Worm (Caenorhabditis elegans) whole organism, L2 larva: ENCODE data around the gene F08H9.3.

Source experiments
- C34F6.9 ChIP-seq: fragments of 150-350 bp; optimal IDR thresholded peaks from 2 replicates; lab custom pipeline; 2014; ENCODE audit warnings: missing biosample characterization, missing genetic modification characterization
- F13H6.1 ChIP-seq: sonication (generic microtip); optimal IDR thresholded peaks from 2 replicates; lab custom pipeline; 2016; ENCODE audit warnings: missing genetic modification characterization, missing compliant biosample characterization
- ZK546.5 ChIP-seq: sonication (generic microtip); optimal IDR thresholded peaks from 2 replicates; lab custom pipeline; 2017; ENCODE audit warnings: missing biosample characterization, missing genetic modification characterization
- alr-1 ChIP-seq: fragments of 150-350 bp; optimal IDR thresholded peaks from 2 replicates; lab custom pipeline; 2014; ENCODE audit warnings: missing biosample characterization, missing genetic modification characterization
- aly-2 ChIP-seq: fragments of 150-350 bp; optimal IDR thresholded peaks from 2 replicates; lab custom pipeline; 2014; ENCODE audit warnings: missing biosample characterization, missing genetic modification characterization
- ama-1 ChIP-seq: fragments of 150-350 bp; optimal IDR thresholded peaks from 2 replicates; lab custom pipeline; 2018; ENCODE audit warnings: inconsistent platforms
- ceh-16 ChIP-seq: fragments of 150-350 bp; optimal IDR thresholded peaks from 2 replicates; lab custom pipeline; 2014; ENCODE audit warnings: missing biosample characterization, missing genetic modification characterization
- ceh-82 ChIP-seq: fragments of 150-350 bp; optimal IDR thresholded peaks from 2 replicates; lab custom pipeline; 2014; ENCODE audit warnings: missing biosample characterization, missing genetic modification characterization
- crh-2 ChIP-seq: sonication (generic microtip); optimal IDR thresholded peaks from 2 replicates; lab custom pipeline; 2017; ENCODE audit warnings: missing biosample characterization, missing genetic modification characterization
- egl-27 ChIP-seq: sonication (generic microtip); optimal IDR thresholded peaks from 3 replicates; lab custom pipeline; 2017; ENCODE audit warnings: missing biosample characterization, missing genetic modification reagents, missing genetic modification characterization
- elt-1 ChIP-seq: fragments of 150-350 bp; optimal IDR thresholded peaks from 2 replicates; lab custom pipeline; 2014; ENCODE audit warnings: missing biosample characterization, missing genetic modification characterization
- elt-3 ChIP-seq: sonication (generic microtip); optimal IDR thresholded peaks from 2 replicates; lab custom pipeline; 2017; ENCODE audit warnings: missing biosample characterization, missing genetic modification characterization
- fos-1 ChIP-seq: fragments of 150-350 bp; optimal IDR thresholded peaks from 2 replicates; lab custom pipeline; 2014; ENCODE audit warnings: missing biosample characterization, missing genetic modification characterization
- lin-11 ChIP-seq: fragments of 150-350 bp; sonication (generic microtip); optimal IDR thresholded peaks from 2 replicates; lab custom pipeline; 2014; ENCODE audit warnings: missing biosample characterization, missing genetic modification characterization, inconsistent platforms, mixed read lengths
- lin-13 ChIP-seq: fragments of 150-350 bp; optimal IDR thresholded peaks from 2 replicates; lab custom pipeline; 2014; ENCODE audit warnings: missing biosample characterization, missing genetic modification reagents, missing genetic modification characterization
- lsy-2 ChIP-seq, 2 experiments: fragments of 150-350 bp in 1 of 2; sonication (generic microtip) in 1 of 2; optimal IDR thresholded peaks; 2 replicates each; lab custom pipeline; 2014 to 2017; ENCODE audit warnings: missing biosample characterization in 2 of 2, missing genetic modification characterization in 2 of 2
- mab-5 ChIP-seq: fragments of 150-350 bp; optimal IDR thresholded peaks from 2 replicates; lab custom pipeline; 2014; ENCODE audit warnings: missing biosample characterization, missing genetic modification characterization
- mbf-1 ChIP-seq: sonication (generic microtip); optimal IDR thresholded peaks from 2 replicates; lab custom pipeline; 2017; ENCODE audit warnings: missing biosample characterization, missing genetic modification characterization
- nhr-10 ChIP-seq: sonication (generic microtip); optimal IDR thresholded peaks from 2 replicates; lab custom pipeline; 2017; ENCODE audit warnings: missing biosample characterization, missing genetic modification characterization
- nhr-11 ChIP-seq: fragments of 150-350 bp; optimal IDR thresholded peaks from 2 replicates; lab custom pipeline; 2014; ENCODE audit warnings: missing biosample characterization, missing genetic modification characterization
- nhr-12 ChIP-seq: fragments of 150-350 bp; optimal IDR thresholded peaks from 2 replicates; lab custom pipeline; 2014; ENCODE audit warnings: missing biosample characterization, missing genetic modification characterization
- nhr-129 ChIP-seq: fragments of 150-350 bp; optimal IDR thresholded peaks from 2 replicates; lab custom pipeline; 2014; ENCODE audit warnings: missing biosample characterization, missing genetic modification characterization
- nhr-21 ChIP-seq: fragments of 150-350 bp; optimal IDR thresholded peaks from 2 replicates; lab custom pipeline; 2014; ENCODE audit warnings: missing biosample characterization, missing genetic modification characterization
- nhr-23 ChIP-seq: fragments of 150-350 bp; optimal IDR thresholded peaks from 2 replicates; lab custom pipeline; 2014; ENCODE audit warnings: missing biosample characterization, missing genetic modification reagents, missing genetic modification characterization
- nhr-25 ChIP-seq: fragments of 150-350 bp; sonication (generic microtip); optimal IDR thresholded peaks from 3 replicates; lab custom pipeline; 2014; ENCODE audit warnings: missing biosample characterization, missing genetic modification characterization
- nhr-6 ChIP-seq: fragments of 150-350 bp; optimal IDR thresholded peaks from 2 replicates; lab custom pipeline; 2014; ENCODE audit warnings: missing biosample characterization, missing genetic modification characterization
- nhr-77 ChIP-seq: fragments of 150-350 bp; optimal IDR thresholded peaks from 2 replicates; lab custom pipeline; 2014; ENCODE audit warnings: missing biosample characterization, missing genetic modification characterization
- peb-1 ChIP-seq: fragments of 150-350 bp; optimal IDR thresholded peaks from 2 replicates; lab custom pipeline; 2014; ENCODE audit warnings: missing biosample characterization, missing genetic modification characterization
- sem-4 ChIP-seq: fragments of 150-350 bp; optimal IDR thresholded peaks from 2 replicates; lab custom pipeline; 2014; ENCODE audit warnings: missing biosample characterization, missing genetic modification reagents, missing genetic modification characterization
- skn-1 ChIP-seq: sonication (generic microtip); optimal IDR thresholded peaks from 2 replicates; lab custom pipeline; 2017; ENCODE audit warnings: missing biosample characterization, missing genetic modification characterization
- sma-3 ChIP-seq: sonication (generic microtip); optimal IDR thresholded peaks from 2 replicates; lab custom pipeline; 2016; ENCODE audit warnings: missing genetic modification reagents, missing genetic modification characterization, missing compliant biosample characterization
- sma-9 ChIP-seq, 2 experiments: fragments of 150-350 bp in 1 of 2; sonication (generic microtip) in 1 of 2; optimal IDR thresholded peaks; 2 replicates each; lab custom pipeline; 2014 to 2016; ENCODE audit warnings: missing genetic modification characterization in 2 of 2, mild to moderate bottlenecking in 1 of 2, missing biosample characterization in 1 of 2, missing compliant biosample characterization in 1 of 2, missing genetic modification reagents in 1 of 2, moderate library complexity in 1 of 2
- unc-39 ChIP-seq: fragments of 150-350 bp; optimal IDR thresholded peaks from 2 replicates; lab custom pipeline; 2014; ENCODE audit warnings: missing biosample characterization, missing genetic modification characterization
- unc-55 ChIP-seq: fragments of 150-350 bp; sonication (generic microtip); optimal IDR thresholded peaks from 3 replicates; lab custom pipeline; 2014; ENCODE audit warnings: missing biosample characterization, missing genetic modification reagents, missing genetic modification characterization
- unc-62 ChIP-seq: fragments of 150-350 bp; optimal IDR thresholded peaks from 2 replicates; lab custom pipeline; 2014; ENCODE audit warnings: missing biosample characterization, missing genetic modification reagents, missing genetic modification characterization
- zag-1 ChIP-seq: fragments of 150-350 bp; optimal IDR thresholded peaks from 2 replicates; lab custom pipeline; 2014; ENCODE audit warnings: missing biosample characterization, missing genetic modification characterization
- ztf-11 ChIP-seq: sonication (generic microtip); optimal IDR thresholded peaks from 2 replicates; lab custom pipeline; 2017; ENCODE audit warnings: missing biosample characterization, missing genetic modification characterization

F08H9.3 gene

DNA sequence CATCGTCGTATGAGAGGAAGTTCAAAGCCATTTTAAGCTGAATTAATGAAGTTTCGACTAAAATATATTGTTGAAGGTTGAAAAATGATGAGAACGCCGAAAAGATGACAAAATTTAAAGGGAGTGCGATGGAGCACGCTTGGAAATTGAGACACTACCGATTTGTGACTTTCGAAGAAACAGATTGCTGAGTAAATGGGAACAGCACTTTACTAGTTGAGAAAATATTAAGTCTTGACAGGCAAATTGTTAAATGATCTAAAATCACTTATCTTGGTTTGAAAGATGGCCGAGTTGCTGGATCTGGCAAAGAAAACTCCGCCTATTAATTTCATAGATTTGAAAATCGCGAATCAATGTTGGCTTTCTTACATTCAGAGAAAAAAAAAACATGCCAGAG lies 39.9 kb downstream of the F08H9.3 start, which contains the start of gene rpoa-12:
TSS of gene rpoa-12 (minus strand) at position 37 of the 400 bp plus-strand sequence.
- TF ChIP-seq ZK546.5 (tag; lab: Kevin White, UChicago) (no peak), ama-1 (no peak), nhr-6 (tag; lab: Kevin White, UChicago) (no peak), peb-1 (tag; lab: Kevin White, UChicago) (no peak), crh-2 (tag; lab: Kevin White, UChicago) (peak; percentile 40), lin-13 (GFP tag; lab: Kevin White, UChicago) (no peak), aly-2 (no peak), F13H6.1 (peak; percentile 5), sma-3 (GFP tag; lab: Kevin White, UChicago) (peak; percentile 30), skn-1 (tag; lab: Kevin White, UChicago) (peak; percentile 84), unc-39 (tag; lab: Kevin White, UChicago) (no peak), C34F6.9 (tag; lab: Kevin White, UChicago) (peak; percentile 68), nhr-129 (tag; lab: Kevin White, UChicago) (peak; percentile 59), elt-1 (no peak), sma-9 (GFP tag; optimal IDR thresholded peaks at IDR 0.05; lab: Kevin White, UChicago) (peak; percentile 43), sma-9 (tag; optimal IDR thresholded peaks at IDR 0.05; lab: Kevin White, UChicago) (no peak), unc-55 (GFP tag; lab: Kevin White, UChicago) (peak; percentile 58), elt-3 (tag; lab: Kevin White, UChicago) (no peak), alr-1 (tag; lab: Kevin White, UChicago) (no peak), ztf-11 (tag; lab: Kevin White, UChicago) (no peak), mbf-1 (tag; lab: Kevin White, UChicago) (no peak), lsy-2 (tag; optimal IDR thresholded peaks at IDR 0.05; lab: Kevin White, UChicago) (peak in 1 of 2 experiments; percentile 44)
- TF ChIP-seq, all 48 proteins: peak for 9

DNA sequence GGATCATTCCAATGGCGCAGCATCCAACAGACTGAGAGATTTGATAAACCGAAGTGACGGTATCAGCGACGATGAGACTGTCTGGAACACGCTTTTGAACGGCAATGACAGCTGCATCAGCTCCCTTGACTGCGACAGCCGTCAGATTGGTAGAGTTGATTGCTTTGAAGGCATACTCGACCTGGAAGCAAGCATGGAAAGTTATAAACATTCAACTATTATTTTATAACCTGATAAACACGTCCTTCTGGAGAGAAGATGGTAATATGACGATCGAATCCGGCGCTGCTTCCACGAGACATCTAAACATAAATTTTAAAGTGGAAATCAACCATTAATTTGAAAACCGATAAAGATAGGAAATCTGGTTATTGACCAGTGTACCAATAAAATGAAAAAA lies 40.8 kb downstream of the F08H9.3 start, which contains the start of gene pas-1:
TSS of gene pas-1 (minus strand) at position 302 of the 400 bp plus-strand sequence.
- TF ChIP-seq zag-1 (tag; lab: Kevin White, UChicago) (no peak), lin-11 (no peak), sma-3 (GFP tag; lab: Kevin White, UChicago) (no peak), nhr-12 (tag; lab: Kevin White, UChicago) (no peak), unc-62 (GFP tag; lab: Kevin White, UChicago) (no peak), nhr-23 (tag; lab: Kevin White, UChicago) (no peak), nhr-10 (tag; lab: Kevin White, UChicago) (no peak), ceh-16 (tag; lab: Kevin White, UChicago) (no peak), ceh-82 (tag; lab: Kevin White, UChicago) (no peak), unc-39 (tag; lab: Kevin White, UChicago) (no peak), mbf-1 (tag; lab: Kevin White, UChicago) (no peak), aly-2 (no peak), fos-1 (tag; lab: Kevin White, UChicago) (no peak), nhr-6 (tag; lab: Kevin White, UChicago) (no peak), crh-2 (tag; lab: Kevin White, UChicago) (no peak)

DNA sequence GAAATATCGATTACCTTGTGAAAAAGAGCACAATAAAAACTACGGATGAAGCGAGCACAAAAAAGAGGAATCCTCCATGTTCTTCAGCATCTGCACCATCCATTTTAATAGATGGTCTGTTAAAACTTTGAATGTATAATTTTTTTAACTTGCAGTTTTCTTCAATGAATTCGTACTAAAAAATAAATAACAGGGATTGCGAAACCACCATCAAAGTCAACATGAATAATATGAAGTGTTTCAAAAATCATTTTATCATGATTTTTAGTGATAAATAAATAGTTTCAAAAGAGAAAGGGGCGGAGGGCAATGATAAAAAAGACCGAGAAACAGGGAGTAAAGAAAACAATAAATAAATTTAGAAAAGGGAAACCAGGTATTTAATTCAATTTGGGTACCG lies 41.8 kb downstream of the F08H9.3 start, which contains the start of gene dhs-22:
TSS of gene dhs-22 (minus strand) at position 116 of the 400 bp plus-strand sequence.
- TF ChIP-seq mbf-1 (tag; lab: Kevin White, UChicago) (no peak), ama-1 (no peak), alr-1 (tag; lab: Kevin White, UChicago) (no peak), nhr-11 (tag; lab: Kevin White, UChicago) (no peak), fos-1 (tag; lab: Kevin White, UChicago) (no peak), sem-4 (tag; lab: Kevin White, UChicago) (no peak), sma-9 (GFP tag; optimal IDR thresholded peaks at IDR 0.05; lab: Kevin White, UChicago) (no peak), sma-9 (tag; optimal IDR thresholded peaks at IDR 0.05; lab: Kevin White, UChicago) (no peak), mab-5 (no peak), ztf-11 (tag; lab: Kevin White, UChicago) (no peak), peb-1 (tag; lab: Kevin White, UChicago) (no peak), nhr-25 (tag; lab: Kevin White, UChicago) (no peak), nhr-6 (tag; lab: Kevin White, UChicago) (no peak), egl-27 (tag; lab: Kevin White, UChicago) (no peak), nhr-10 (tag; lab: Kevin White, UChicago) (no peak), F13H6.1 (no peak), nhr-21 (no peak), nhr-77 (tag; lab: Kevin White, UChicago) (no peak), zag-1 (tag; lab: Kevin White, UChicago) (no peak), unc-62 (GFP tag; lab: Kevin White, UChicago) (no peak), lsy-2 (tag; optimal IDR thresholded peaks at IDR 0.05; lab: Kevin White, UChicago) (no peak)
